Fruit fly (Drosophila melanogaster) whole organism, larva: ENCODE data around the gene Rab3GAP1.
A peak's percentile ranks its signal among the peaks of the same experiment; 100 is the strongest.

Experiments
- noc ChIP-seq: fragments of 200-800 bp; sonication (Bioruptor generic); optimal IDR thresholded peaks from 3 replicates; lab custom pipeline; 2019; ENCODE audit warnings: missing biosample characterization, mild to moderate bottlenecking, missing genetic modification characterization, moderate library complexity

Gene Rab3GAP1

dm6 chr2L:1620797-1621196 lies 9.8 kb upstream of the Rab3GAP1 start:
- TF ChIP-seq noc (tag; lab: Kevin White, UChicago) = no peak

- TF ChIP-seq noc (tag; lab: Kevin White, UChicago) = no peak
These were observed 8.2 kb upstream of the Rab3GAP1 start for dm6 chr2L:1619191-1619590.

- TF ChIP-seq noc (tag; lab: Kevin White, UChicago) = no peak
These were observed 7.7 kb upstream of the Rab3GAP1 start for dm6 chr2L:1618696-1619095.

dm6 chr2L:1617712-1618111 lies 6.8 kb upstream of the Rab3GAP1 start:
- no peak for TF ChIP-seq noc (tag; lab: Kevin White, UChicago)

dm6 chr2L:1615753-1616152 lies 4.8 kb upstream of the Rab3GAP1 start:
- no peak for TF ChIP-seq noc (tag; lab: Kevin White, UChicago)

dm6 chr2L:1613748-1614365 lies 2.9 kb upstream of the Rab3GAP1 start, which contains the start of gene RFeSP:
TSS of gene RFeSP (minus strand) at chr2L:1614160.
- TF ChIP-seq noc (tag; lab: Kevin White, UChicago) = no peak

dm6 chr2L:1606758-1607157 lies 4.2 kb downstream of the Rab3GAP1 start:
- TF ChIP-seq noc (tag; lab: Kevin White, UChicago) = no peak

dm6 chr2L:1603847-1604246 lies 7.1 kb downstream of the Rab3GAP1 start:
- no peak for TF ChIP-seq noc (tag; lab: Kevin White, UChicago)

- no peak for TF ChIP-seq noc (tag; lab: Kevin White, UChicago)
These were observed 14.3 kb downstream of the Rab3GAP1 start for dm6 chr2L:1596693-1597092.

dm6 chr2L:1590167-1590566 lies 20.8 kb downstream of the Rab3GAP1 start:
- TF ChIP-seq noc (tag; lab: Kevin White, UChicago) = peak; percentile 53

- TF ChIP-seq noc (tag; lab: Kevin White, UChicago) = no peak
These were observed 23.9 kb downstream of the Rab3GAP1 start, which contains the start of gene nis for dm6 chr2L:1587055-1587454. TSS of gene nis (minus strand) at chr2L:1587155.

- no peak for TF ChIP-seq noc (tag; lab: Kevin White, UChicago)
These were observed 31.2 kb downstream of the Rab3GAP1 start for dm6 chr2L:1579800-1580199.

dm6 chr2L:1579254-1579653 lies 31.7 kb downstream of the Rab3GAP1 start:
- peak; percentile 87 for TF ChIP-seq noc (tag; lab: Kevin White, UChicago)

- TF ChIP-seq noc (tag; lab: Kevin White, UChicago) = no peak
These were observed 35.4 kb downstream of the Rab3GAP1 start for dm6 chr2L:1575604-1576003.

- no peak for TF ChIP-seq noc (tag; lab: Kevin White, UChicago)
These were observed 36.9 kb downstream of the Rab3GAP1 start for dm6 chr2L:1574009-1574408.

- TF ChIP-seq noc (tag; lab: Kevin White, UChicago) = no peak
These were observed 42.3 kb downstream of the Rab3GAP1 start for dm6 chr2L:1568631-1569030.

- TF ChIP-seq noc (tag; lab: Kevin White, UChicago) = no peak
These were observed 51.0 kb downstream of the Rab3GAP1 start for dm6 chr2L:1559811-1560501.
